Worm (Caenorhabditis elegans) whole organism, L3 larva: Measurements from ENCODE around the gene Y38F1A.4.

Experiments used
- aly-2 ChIP-seq: fragments of 150-350 bp; optimal IDR thresholded peaks from 2 replicates; lab custom pipeline; 2014; ENCODE audit warnings: missing biosample characterization, missing genetic modification characterization
- nhr-12 ChIP-seq: fragments of 150-350 bp; optimal IDR thresholded peaks from 2 replicates; lab custom pipeline; 2014; ENCODE audit warnings: missing biosample characterization, missing genetic modification characterization
- nhr-25 ChIP-seq: sonication (generic microtip); optimal IDR thresholded peaks from 2 replicates; lab custom pipeline; 2017; ENCODE audit warnings: missing biosample characterization, missing genetic modification characterization
- nhr-76 ChIP-seq: fragments of 150-350 bp; sonication (generic microtip); optimal IDR thresholded peaks from 5 replicates; lab custom pipeline; 2014; ENCODE audit warnings: missing biosample characterization, missing genetic modification characterization
- skn-1 ChIP-seq: fragments of 150-350 bp; optimal IDR thresholded peaks from 2 replicates; lab custom pipeline; 2014; ENCODE audit warnings: missing biosample characterization, missing genetic modification characterization

ce11 chrII:12925551-12925950 lies 44.0 kb downstream of the Y38F1A.4 start, which contains the start of gene F58G1.8:
- TF ChIP-seq skn-1 (tag; lab: Kevin White, UChicago) (no peak), nhr-25 (tag; lab: Kevin White, UChicago) (no peak), nhr-12 (tag; lab: Kevin White, UChicago) (no peak), aly-2 (tag; lab: Kevin White, UChicago) (no peak), nhr-76 (no peak)
